Worm (Caenorhabditis elegans) whole organism, L4 larva: ENCODE results near the gene str-111.
A peak's percentile ranks its signal among the peaks of the same experiment; 100 is the strongest.

Source experiments
- F10B5.3 ChIP-seq: sonication (generic microtip); optimal IDR thresholded peaks from 2 replicates; lab custom pipeline; 2016; ENCODE audit warnings: mild to moderate bottlenecking, missing genetic modification characterization, missing compliant biosample characterization
- F49E8.2 ChIP-seq: sonication (generic microtip); optimal IDR thresholded peaks from 2 replicates; lab custom pipeline; 2016; ENCODE audit warnings: missing compliant biosample characterization, mild to moderate bottlenecking, missing genetic modification characterization, borderline replicate concordance
- aha-1 ChIP-seq: fragments of 150-350 bp; peaks from one replicate; lab custom pipeline; 2014; ENCODE audit warnings: missing biosample characterization, missing genetic modification characterization
- ceh-20 ChIP-seq: fragments of 200-800 bp; sonication (Bioruptor generic); IDR thresholded peaks from 2 replicates; pipeline ENCODE4 v1.3.6; 2022; ENCODE audit warnings: missing genetic modification reagents, missing genetic modification characterization, missing compliant biosample characterization
- ceh-44 ChIP-seq: fragments of 200-800 bp; sonication (Bioruptor generic); IDR thresholded peaks from 2 replicates; pipeline ENCODE4 v1.3.6; 2022; ENCODE audit warnings: missing genetic modification reagents, missing genetic modification characterization, missing compliant biosample characterization
- ceh-62 ChIP-seq: sonication (generic microtip); optimal IDR thresholded peaks from 2 replicates; lab custom pipeline; 2017; ENCODE audit warnings: missing biosample characterization, missing genetic modification characterization
- daf-12 ChIP-seq: fragments of 150-350 bp; optimal IDR thresholded peaks from 2 replicates; lab custom pipeline; 2014; ENCODE audit warnings: missing biosample characterization, missing genetic modification reagents, missing genetic modification characterization
- daf-16 ChIP-seq, 3 experiments: sonication (generic microtip); optimal IDR thresholded peaks; 2 replicates each; lab custom pipeline; 2016 to 2017; ENCODE audit warnings: missing genetic modification characterization in 3 of 3, missing genetic modification reagents in 3 of 3, mild to moderate bottlenecking in 2 of 3, missing compliant biosample characterization in 2 of 3, missing biosample characterization in 1 of 3, moderate library complexity in 1 of 3
- dmd-8 ChIP-seq: fragments of 200-800 bp; sonication (Bioruptor generic); IDR thresholded peaks from 2 replicates; pipeline ENCODE4 v1.3.6; 2022; ENCODE audit warnings: missing genetic modification characterization, missing compliant biosample characterization
- duxl-1 ChIP-seq: sonication (generic microtip); optimal IDR thresholded peaks from 2 replicates; lab custom pipeline; 2016; ENCODE audit warnings: mild to moderate bottlenecking, missing genetic modification characterization, moderate library complexity, missing compliant biosample characterization; ENCODE audit not compliant: poor library complexity
- gei-8 ChIP-seq: fragments of 200-800 bp; sonication (Bioruptor generic); optimal IDR thresholded peaks from 2 replicates; lab custom pipeline; 2018; ENCODE audit warnings: mild to moderate bottlenecking, missing genetic modification characterization, missing compliant biosample characterization
- hif-1 ChIP-seq, 2 experiments: sonication (generic microtip); optimal IDR thresholded peaks; 2 replicates each; lab custom pipeline; 2016 to 2017; ENCODE audit warnings: missing compliant biosample characterization in 2 of 2, missing genetic modification characterization in 2 of 2, missing genetic modification reagents in 2 of 2, missing genotype in 2 of 2, mild to moderate bottlenecking in 1 of 2
- madf-9 ChIP-seq: fragments of 200-800 bp; sonication (Bioruptor generic); conservative IDR thresholded peaks from 2 replicates; pipeline ENCODE4 v1.3.6; 2022; ENCODE audit warnings: missing genetic modification reagents, missing genetic modification characterization, missing compliant biosample characterization
- mes-2 ChIP-seq: sonication (generic microtip); optimal IDR thresholded peaks from 2 replicates; lab custom pipeline; 2016; ENCODE audit warnings: missing genotype, mild to moderate bottlenecking, missing genetic modification characterization, missing compliant biosample characterization; ENCODE audit not compliant: poor library complexity, severe bottlenecking
- nhr-102 ChIP-seq: sonication (generic microtip); optimal IDR thresholded peaks from 2 replicates; lab custom pipeline; 2016; ENCODE audit warnings: mild to moderate bottlenecking, missing genetic modification characterization, moderate library complexity, missing compliant biosample characterization
- nhr-111 ChIP-seq: fragments of 200-800 bp; sonication (Bioruptor generic); optimal IDR thresholded peaks from 2 replicates; lab custom pipeline; 2018; ENCODE audit warnings: mild to moderate bottlenecking, missing genetic modification characterization, missing compliant biosample characterization
- nhr-28 ChIP-seq: fragments of 150-350 bp; optimal IDR thresholded peaks from 2 replicates; lab custom pipeline; 2014; ENCODE audit warnings: missing biosample characterization, missing genetic modification characterization
- nhr-77 ChIP-seq: fragments of 150-350 bp; optimal IDR thresholded peaks from 2 replicates; lab custom pipeline; 2014; ENCODE audit warnings: missing biosample characterization, missing genetic modification characterization
- pha-4 ChIP-seq, 2 experiments: fragments of 150-350 bp in 1 of 2; fragments of 200-800 bp in 1 of 2; sonication (Bioruptor generic) in 1 of 2; IDR thresholded peaks in 1 of 2; optimal IDR thresholded peaks in 1 of 2; 2 replicates each; pipeline versions ENCODE4 v1.3.6 to Lab custom; 2014 to 2022; ENCODE audit warnings: missing genetic modification characterization in 2 of 2, missing genetic modification reagents in 2 of 2, missing biosample characterization in 1 of 2, missing compliant biosample characterization in 1 of 2
- php-3 ChIP-seq: fragments of 200-800 bp; sonication (Bioruptor generic); IDR thresholded peaks from 2 replicates; pipeline ENCODE4 v1.3.6; 2022; ENCODE audit warnings: missing genetic modification reagents, missing genetic modification characterization, missing compliant biosample characterization
- pqm-1 ChIP-seq: sonication (generic microtip); optimal IDR thresholded peaks from 2 replicates; lab custom pipeline; 2017; ENCODE audit warnings: missing biosample characterization, missing genetic modification characterization
- spr-1 ChIP-seq: sonication (generic microtip); optimal IDR thresholded peaks from 2 replicates; lab custom pipeline; 2016; ENCODE audit warnings: mild to moderate bottlenecking, missing genetic modification characterization, missing compliant biosample characterization
- unc-62 ChIP-seq, 3 experiments: fragments of 150-350 bp in 1 of 3; sonication (generic microtip); optimal IDR thresholded peaks in 2 of 3; peaks in 1 of 3; 1 replicate in 1 of 3; 2 replicates in 2 of 3; lab custom pipeline; 2014 to 2017; ENCODE audit warnings: missing biosample characterization in 3 of 3, missing genetic modification characterization in 3 of 3, missing genetic modification reagents in 3 of 3, missing genotype in 1 of 3
- zag-1 ChIP-seq: fragments of 150-350 bp; optimal IDR thresholded peaks from 2 replicates; lab custom pipeline; 2014; ENCODE audit warnings: missing biosample characterization, missing genetic modification characterization
- zfp-3 ChIP-seq: fragments of 200-800 bp; sonication (Bioruptor generic); conservative IDR thresholded peaks from 2 replicates; pipeline ENCODE4 v1.3.6; 2022; ENCODE audit warnings: missing genetic modification reagents, missing genetic modification characterization, missing compliant biosample characterization
- zip-2 ChIP-seq: fragments of 150-350 bp; optimal IDR thresholded peaks from 2 replicates; lab custom pipeline; 2014; ENCODE audit warnings: missing biosample characterization, missing genetic modification characterization
- ztf-7 ChIP-seq: fragments of 150-350 bp; optimal IDR thresholded peaks from 2 replicates; lab custom pipeline; 2014; ENCODE audit warnings: missing biosample characterization, missing genetic modification characterization

The str-111 gene

DNA sequence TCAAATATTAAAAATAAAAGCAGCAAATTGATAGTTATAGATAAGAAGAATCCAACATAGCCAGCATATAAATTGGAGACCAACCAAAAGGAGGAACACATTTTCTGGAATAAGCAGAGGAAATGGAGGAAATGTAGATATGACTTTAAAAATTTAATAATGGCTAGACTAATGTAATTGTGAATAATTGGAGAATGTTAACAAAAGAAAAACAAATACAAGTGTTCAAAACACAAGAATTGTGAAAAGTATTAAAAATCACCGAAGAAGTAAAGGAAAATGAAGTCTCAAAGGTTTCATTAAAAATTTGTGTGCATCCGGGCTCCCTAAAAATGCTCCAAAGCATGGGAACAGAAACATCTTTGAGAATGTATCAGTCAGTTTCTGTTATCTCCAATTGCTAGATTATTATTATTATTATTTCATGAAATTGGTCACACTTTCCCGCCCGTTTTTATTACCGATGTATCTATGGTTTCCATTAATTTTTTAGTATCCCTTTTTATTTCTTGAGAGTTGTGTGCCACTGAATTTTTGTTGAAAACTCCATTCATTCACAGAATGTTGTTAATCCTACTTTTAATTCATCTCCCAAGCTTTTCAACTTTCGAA, 6.7 kb downstream of the str-111 start, which contains the start of the genes str-109 and F10A3.11:
Gene str-109, minus strand, starts transcription at position 101 of the 612 bp plus-strand sequence.
Gene F10A3.11, plus strand, starts transcription at position 562 of the 612 bp plus-strand sequence.
- TF ChIP-seq ceh-62 (tag; lab: Kevin White, UChicago) (no peak), mes-2 (tag; lab: Kevin White, UChicago) (no peak), nhr-77 (tag; lab: Kevin White, UChicago) (no peak), php-3 (GFP tag; lab: Robert Waterston, UW) (no peak), zag-1 (tag; lab: Kevin White, UChicago) (no peak), madf-9 (GFP tag; lab: Robert Waterston, UW) (no peak)

DNA sequence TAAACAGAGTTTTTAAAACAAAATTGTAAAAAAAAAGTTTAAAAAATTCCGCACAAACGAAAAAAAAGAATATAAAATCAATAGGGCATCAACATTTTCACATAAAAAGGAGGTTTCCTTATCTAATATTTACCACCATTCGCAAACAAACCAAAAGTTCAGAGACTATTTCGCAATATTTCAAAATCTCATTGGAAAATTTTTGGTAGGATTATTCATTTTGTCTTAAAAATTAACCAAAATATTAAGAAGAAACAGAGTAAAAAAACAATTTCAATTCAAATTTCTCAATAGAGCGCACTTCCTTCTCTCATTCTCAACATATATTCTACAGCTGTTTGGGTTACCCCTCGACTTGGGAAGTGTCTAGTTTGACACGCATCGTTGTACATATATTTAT, 8.8 kb downstream of the str-111 start:
- peak; percentile 22 for TF ChIP-seq pqm-1 (tag; lab: Kevin White, UChicago)
- TF ChIP-seq daf-12, result no peak
- no peak for TF ChIP-seq ceh-44 (GFP tag; lab: Robert Waterston, UW)
- TF ChIP-seq nhr-77 (tag; lab: Kevin White, UChicago), result peak; percentile 47
- TF ChIP-seq aha-1 (tag; lab: Kevin White, UChicago), result peak; percentile 46
- peak; percentile 37 for TF ChIP-seq nhr-28 (tag; lab: Kevin White, UChicago)
- no peak for TF ChIP-seq pha-4 (GFP tag; IDR thresholded peaks at IDR 0.05; lab: Robert Waterston, UW)
- TF ChIP-seq pha-4 (tag; optimal IDR thresholded peaks at IDR 0.05; lab: Kevin White, UChicago), result peak; percentile 19
- no peak for TF ChIP-seq F10B5.3 (tag; lab: Kevin White, UChicago)
- TF ChIP-seq daf-16 (GFP tag; optimal IDR thresholded peaks at IDR 0.05; lab: Kevin White, UChicago), result no peak
- TF ChIP-seq daf-16 (tag; optimal IDR thresholded peaks at IDR 0.05; lab: Kevin White, UChicago), result peak; percentile 73
- TF ChIP-seq ztf-7 (tag; lab: Kevin White, UChicago), result peak; percentile 30
- no peak for TF ChIP-seq zfp-3 (GFP tag; lab: Robert Waterston, UW)
- TF ChIP-seq nhr-102, result no peak
- no peak for TF ChIP-seq ceh-62 (tag; lab: Kevin White, UChicago)
- TF ChIP-seq ceh-20 (GFP tag; lab: Robert Waterston, UW), result no peak
- TF ChIP-seq zip-2 (tag; lab: Kevin White, UChicago), result peak; percentile 90
- TF ChIP-seq F49E8.2 (tag; lab: Kevin White, UChicago), result no peak
- no peak for TF ChIP-seq nhr-111 (GFP tag; lab: Kevin White, UChicago)

DNA sequence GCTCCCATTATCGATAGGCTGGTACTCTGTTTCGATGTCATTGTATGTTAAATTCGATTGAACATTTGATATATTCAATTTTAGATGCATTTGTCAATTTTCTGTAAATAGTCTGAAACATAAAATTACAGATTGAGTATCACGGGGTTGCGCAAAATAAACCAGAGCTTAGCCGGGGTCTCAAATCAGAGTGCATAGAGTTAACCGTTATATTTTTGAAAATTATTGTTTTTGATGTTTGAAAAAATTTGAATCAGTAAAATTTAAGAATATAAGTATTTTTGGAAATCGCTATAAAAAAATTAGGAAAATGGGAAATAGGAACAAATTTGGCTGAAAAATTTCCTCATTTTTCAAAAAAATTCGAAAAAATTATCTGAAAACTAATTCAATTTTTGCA, 9.3 kb downstream of the str-111 start, which contains the start of gene F10A3.17:
Gene F10A3.17, minus strand, starts transcription at position 101 of the 400 bp plus-strand sequence.
- TF ChIP-seq spr-1 (tag; lab: Kevin White, UChicago) (no peak), duxl-1 (tag; lab: Kevin White, UChicago) (no peak), ceh-20 (GFP tag; lab: Robert Waterston, UW) (no peak), nhr-111 (GFP tag; lab: Kevin White, UChicago) (no peak)

DNA sequence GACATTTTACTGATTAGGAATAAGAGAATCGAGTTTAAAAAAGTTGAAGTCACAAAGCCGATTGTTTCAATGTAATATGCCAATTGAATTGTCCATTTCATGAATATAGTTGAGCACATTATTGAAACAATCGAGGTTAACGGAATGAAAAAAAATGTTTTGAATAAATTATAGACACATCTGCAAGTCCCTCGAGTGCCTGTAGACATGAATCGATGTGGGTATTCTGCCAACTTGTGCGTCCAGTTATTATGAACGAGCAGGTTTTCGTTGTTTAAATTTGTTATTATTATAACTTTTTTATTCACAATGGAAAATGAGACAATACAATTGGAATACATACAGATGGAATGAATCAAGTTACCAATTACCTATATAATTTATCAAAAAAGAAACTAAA, 10.5 kb downstream of the str-111 start, which contains the start of gene str-99:
Gene str-99, minus strand, starts transcription at position 101 of the 400 bp plus-strand sequence.
- TF ChIP-seq unc-62 (GFP tag; optimal IDR thresholded peaks at IDR 0.05 in 1 of 2; lab: Kevin White, UChicago) (peak in 1 of 2 experiments; percentile 39), unc-62 (tag; optimal IDR thresholded peaks at IDR 0.05; lab: Kevin White, UChicago) (no peak), dmd-8 (GFP tag; lab: Robert Waterston, UW) (no peak)

DNA sequence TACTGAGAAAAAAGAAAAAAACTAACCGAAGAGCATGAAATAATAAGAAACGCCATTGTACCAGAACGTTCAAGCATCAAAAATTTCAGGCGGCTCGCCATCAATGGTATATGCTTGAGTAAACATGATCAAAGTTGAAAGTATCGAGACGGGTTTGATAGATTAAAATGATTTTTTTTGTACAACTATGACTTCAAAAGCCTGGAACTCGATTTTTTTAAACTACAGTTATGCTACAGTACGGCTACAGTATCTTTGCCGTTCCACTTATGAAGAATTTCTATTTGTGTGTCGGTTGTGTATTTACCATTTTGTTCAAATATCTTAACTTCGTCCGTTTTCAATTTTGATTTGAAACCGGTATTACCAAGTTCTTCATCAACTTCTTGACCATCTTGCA, 13.8 kb downstream of the str-111 start, which contains the start of gene str-97:
Gene str-97, minus strand, starts transcription at position 101 of the 400 bp plus-strand sequence.
- TF ChIP-seq unc-62 (GFP tag; optimal IDR thresholded peaks at IDR 0.05 in 1 of 2; lab: Kevin White, UChicago) (peak in 1 of 2 experiments; percentile 62), unc-62 (tag; optimal IDR thresholded peaks at IDR 0.05; lab: Kevin White, UChicago) (no peak), gei-8 (GFP tag; lab: Kevin White, UChicago) (no peak), hif-1 (tag; optimal IDR thresholded peaks at IDR 0.05; lab: Kevin White, UChicago) (no peak)
